Fruit fly (Drosophila melanogaster) whole organism, prepupa: ENCODE data around the gene Swip-1.

Source experiments
- Blimp-1 ChIP-seq: fragments of 200-800 bp; sonication (Bioruptor generic); optimal IDR thresholded peaks from 3 replicates; lab custom pipeline; 2017; ENCODE audit warnings: missing biosample characterization, missing genetic modification characterization, mild to moderate bottlenecking, moderate library complexity, missing genetic modification reagents
- CG10669 ChIP-seq: fragments of 200-800 bp; sonication (Bioruptor generic); optimal IDR thresholded peaks from 3 replicates; lab custom pipeline; 2018; ENCODE audit warnings: missing biosample characterization, mild to moderate bottlenecking, missing genetic modification characterization, moderate library complexity
- CG11762 ChIP-seq: fragments of 200-800 bp; sonication (Bioruptor generic); optimal IDR thresholded peaks from 3 replicates; lab custom pipeline; 2016; ENCODE audit warnings: missing biosample characterization, missing genetic modification characterization; ENCODE audit not compliant: insufficient read depth
- CG16779 ChIP-seq: fragments of 200-800 bp; sonication (Bioruptor generic); optimal IDR thresholded peaks from 3 replicates; lab custom pipeline; 2017; ENCODE audit warnings: missing biosample characterization, mild to moderate bottlenecking, missing genetic modification characterization
- CG6163 ChIP-seq: fragments of 200-800 bp; sonication (Bioruptor generic); IDR thresholded peaks from 3 replicates; pipeline ENCODE4 v1.3.6; 2022; ENCODE audit warnings: missing biosample characterization, missing genetic modification characterization
- CG8119 ChIP-seq: fragments of 200-800 bp; sonication (Bioruptor generic); IDR thresholded peaks from 3 replicates; pipeline ENCODE4 v1.3.6; 2022; ENCODE audit warnings: missing biosample characterization, missing genetic modification characterization
- CG9139 ChIP-seq: fragments of 200-800 bp; sonication (Bioruptor generic); optimal IDR thresholded peaks from 3 replicates; lab custom pipeline; 2017; ENCODE audit warnings: missing biosample characterization, mild to moderate bottlenecking, missing genetic modification characterization
- Eip75B ChIP-seq: fragments of 200-800 bp; sonication (Bioruptor generic); optimal IDR thresholded peaks from 3 replicates; lab custom pipeline; 2016; ENCODE audit warnings: missing biosample characterization, missing genetic modification characterization
- Lpt ChIP-seq: fragments of 200-800 bp; sonication (Bioruptor generic); optimal IDR thresholded peaks from 3 replicates; lab custom pipeline; 2016; ENCODE audit warnings: missing biosample characterization, missing genetic modification characterization
- dsx ChIP-seq: fragments of 200-800 bp; optimal IDR thresholded peaks from 3 replicates; lab custom pipeline; 2019; ENCODE audit warnings: missing biosample characterization, mild to moderate bottlenecking, missing genetic modification characterization, moderate library complexity; ENCODE audit not compliant: poor library complexity, severe bottlenecking
- eg ChIP-seq: fragments of 200-800 bp; sonication (Bioruptor generic); IDR thresholded peaks from 3 replicates; pipeline ENCODE4 v1.3.6; 2022; ENCODE audit warnings: missing biosample characterization, missing genetic modification characterization
- fd59A ChIP-seq: fragments of 200-800 bp; sonication (Bioruptor generic); optimal IDR thresholded peaks from 2 replicates; lab custom pipeline; 2017; ENCODE audit warnings: missing biosample characterization, mild to moderate bottlenecking, missing genetic modification characterization, missing genetic modification reagents
- topi ChIP-seq: fragments of 200-800 bp; sonication (Bioruptor generic); optimal IDR thresholded peaks from 3 replicates; lab custom pipeline; 2016; ENCODE audit warnings: missing biosample characterization, missing genetic modification characterization

- TF ChIP-seq fd59A (GFP tag; lab: Kevin White, UChicago) = no peak
- no peak for TF ChIP-seq CG11762
- TF ChIP-seq Eip75B (GFP tag; lab: Kevin White, UChicago) = no peak
- TF ChIP-seq eg (GFP tag; lab: Robert Waterston, UW) = no peak
- peak; percentile 26; the same call in 1 of the 3 replicates for TF ChIP-seq CG8119 (GFP tag; lab: Robert Waterston, UW)
- no peak for TF ChIP-seq CG9139 (GFP tag; lab: Kevin White, UChicago)
- no peak for TF ChIP-seq Lpt (GFP tag; lab: Kevin White, UChicago)
- no peak for TF ChIP-seq Blimp-1 (GFP tag; lab: Kevin White, UChicago)
- no peak for TF ChIP-seq CG16779 (tag; lab: Kevin White, UChicago)
- no peak for TF ChIP-seq CG6163 (GFP tag; lab: Robert Waterston, UW)
- no peak for TF ChIP-seq CG10669
- no peak for TF ChIP-seq topi (GFP tag; lab: Kevin White, UChicago)
- TF ChIP-seq dsx (GFP tag; lab: Kevin White, UChicago) = no peak
Measured at dm6 chr2L:18929595-18929994, 57.5 kb downstream of the Swip-1 start.
